Worm (Caenorhabditis elegans) whole organism, L2 larva: ENCODE measurements around the gene clec-198.

Source experiments
- ceh-82 ChIP-seq: fragments of 150-350 bp; optimal IDR thresholded peaks from 2 replicates; lab custom pipeline; 2014; ENCODE audit warnings: missing biosample characterization, missing genetic modification characterization
- elt-3 ChIP-seq: sonication (generic microtip); optimal IDR thresholded peaks from 2 replicates; lab custom pipeline; 2017; ENCODE audit warnings: missing biosample characterization, missing genetic modification characterization
- lin-13 ChIP-seq: fragments of 150-350 bp; optimal IDR thresholded peaks from 2 replicates; lab custom pipeline; 2014; ENCODE audit warnings: missing biosample characterization, missing genetic modification reagents, missing genetic modification characterization
- nhr-11 ChIP-seq: fragments of 150-350 bp; optimal IDR thresholded peaks from 2 replicates; lab custom pipeline; 2014; ENCODE audit warnings: missing biosample characterization, missing genetic modification characterization
- unc-39 ChIP-seq: fragments of 150-350 bp; optimal IDR thresholded peaks from 2 replicates; lab custom pipeline; 2014; ENCODE audit warnings: missing biosample characterization, missing genetic modification characterization
- unc-55 ChIP-seq: fragments of 150-350 bp; sonication (generic microtip); optimal IDR thresholded peaks from 3 replicates; lab custom pipeline; 2014; ENCODE audit warnings: missing biosample characterization, missing genetic modification reagents, missing genetic modification characterization
- zag-1 ChIP-seq: fragments of 150-350 bp; optimal IDR thresholded peaks from 2 replicates; lab custom pipeline; 2014; ENCODE audit warnings: missing biosample characterization, missing genetic modification characterization

DNA sequence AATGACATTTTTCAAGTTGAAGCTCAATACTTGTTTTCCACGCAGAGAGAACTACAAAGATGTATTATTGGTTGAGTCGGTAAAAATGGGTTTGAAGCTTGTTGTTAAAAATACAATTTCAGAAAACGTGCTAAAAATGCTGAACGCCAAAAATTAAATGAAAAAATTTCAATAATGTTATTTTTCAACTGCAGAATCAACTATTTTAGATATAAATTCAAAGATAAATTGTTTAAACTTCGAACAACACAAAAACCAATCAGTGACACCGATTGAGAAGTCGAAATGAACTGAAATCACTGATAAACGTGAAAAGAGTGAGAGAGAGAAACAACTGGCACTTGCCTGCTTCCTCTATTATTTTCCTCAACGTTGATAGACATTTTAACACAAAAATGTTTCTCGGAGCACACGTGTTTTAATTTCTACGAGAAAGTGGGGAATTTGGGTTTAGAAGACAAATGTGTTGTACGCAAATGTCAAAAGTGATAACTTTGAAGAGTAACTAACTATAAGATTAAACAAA is 40.5 kb downstream of the clec-198 start, which contains the start of gene T02D1.8:
- TF ChIP-seq unc-39 (tag; lab: Kevin White, UChicago) (no peak), ceh-82 (no peak), nhr-11 (tag; lab: Kevin White, UChicago) (no peak), unc-55 (GFP tag; lab: Kevin White, UChicago) (no peak), zag-1 (tag; lab: Kevin White, UChicago) (no peak), elt-3 (tag; lab: Kevin White, UChicago) (no peak), lin-13 (GFP tag; lab: Kevin White, UChicago) (no peak)
